Fruit fly (Drosophila melanogaster) whole organism, prepupa: ENCODE results near the gene RhoGEF3.

ENCODE experiments used
- CG10669 ChIP-seq: fragments of 200-800 bp; sonication (Bioruptor generic); optimal IDR thresholded peaks from 3 replicates; lab custom pipeline; 2018; ENCODE audit warnings: missing biosample characterization, mild to moderate bottlenecking, missing genetic modification characterization, moderate library complexity
- CG11294 ChIP-seq: fragments of 200-800 bp; sonication (Bioruptor generic); IDR thresholded peaks from 2 replicates; pipeline ENCODE4 v1.3.6; 2022; ENCODE audit warnings: missing biosample characterization, missing genetic modification characterization
- CG11902 ChIP-seq: fragments of 200-800 bp; sonication (Bioruptor generic); optimal IDR thresholded peaks from 3 replicates; lab custom pipeline; 2016; ENCODE audit warnings: missing biosample characterization, missing genetic modification characterization
- CG1621 ChIP-seq: fragments of 200-800 bp; sonication (Bioruptor generic); optimal IDR thresholded peaks from 3 replicates; lab custom pipeline; 2018; ENCODE audit warnings: missing biosample characterization, mild to moderate bottlenecking, missing genetic modification characterization
- CG3032 ChIP-seq: fragments of 200-800 bp; optimal IDR thresholded peaks from 2 replicates; lab custom pipeline; 2019; ENCODE audit warnings: missing biosample characterization, mild to moderate bottlenecking, missing genetic modification characterization, moderate library complexity
- CG31627 ChIP-seq: fragments of 200-800 bp; sonication (Bioruptor generic); optimal IDR thresholded peaks from 3 replicates; lab custom pipeline; 2016; ENCODE audit warnings: missing biosample characterization, missing genetic modification characterization
- CG32006 ChIP-seq: fragments of 200-800 bp; sonication (Bioruptor generic); optimal IDR thresholded peaks from 3 replicates; lab custom pipeline; 2017; ENCODE audit warnings: missing biosample characterization, mild to moderate bottlenecking, missing genetic modification characterization
- CG34406 ChIP-seq: fragments of 200-800 bp; sonication (Bioruptor generic); optimal IDR thresholded peaks from 3 replicates; lab custom pipeline; 2016; ENCODE audit warnings: missing biosample characterization, missing genetic modification characterization
- CG3919 ChIP-seq: fragments of 200-800 bp; sonication (Bioruptor generic); optimal IDR thresholded peaks from 3 replicates; lab custom pipeline; 2016; ENCODE audit warnings: missing biosample characterization, missing genetic modification characterization
- CG6163 ChIP-seq: fragments of 200-800 bp; sonication (Bioruptor generic); IDR thresholded peaks from 3 replicates; pipeline ENCODE4 v1.3.6; 2022; ENCODE audit warnings: missing biosample characterization, missing genetic modification characterization
- CG6276 ChIP-seq: fragments of 200-800 bp; sonication (Bioruptor generic); optimal IDR thresholded peaks from 2 replicates; lab custom pipeline; 2017; ENCODE audit warnings: missing biosample characterization, mild to moderate bottlenecking, missing genetic modification characterization
- CG7368 ChIP-seq: fragments of 200-800 bp; sonication (Bioruptor generic); optimal IDR thresholded peaks from 3 replicates; lab custom pipeline; 2016; ENCODE audit warnings: missing biosample characterization, missing genetic modification characterization
- CG8119 ChIP-seq: fragments of 200-800 bp; sonication (Bioruptor generic); IDR thresholded peaks from 3 replicates; pipeline ENCODE4 v1.3.6; 2022; ENCODE audit warnings: missing biosample characterization, missing genetic modification characterization
- CG8319 ChIP-seq: fragments of 200-800 bp; sonication (Bioruptor generic); optimal IDR thresholded peaks from 3 replicates; lab custom pipeline; 2016; ENCODE audit warnings: missing biosample characterization, missing genetic modification characterization
- CG8632 ChIP-seq: fragments of 200-800 bp; sonication (Bioruptor generic); optimal IDR thresholded peaks from 3 replicates; lab custom pipeline; 2016; ENCODE audit warnings: missing biosample characterization, missing genetic modification characterization
- Eip75B ChIP-seq: fragments of 200-800 bp; sonication (Bioruptor generic); optimal IDR thresholded peaks from 3 replicates; lab custom pipeline; 2016; ENCODE audit warnings: missing biosample characterization, missing genetic modification characterization
- Eip78C ChIP-seq: fragments of 200-800 bp; sonication (Bioruptor generic); peaks from one replicate; lab custom pipeline; 2016; ENCODE audit warnings: missing biosample characterization, missing genetic modification characterization
- Ets96B ChIP-seq: fragments of 200-800 bp; optimal IDR thresholded peaks from 2 replicates; lab custom pipeline; 2019; ENCODE audit warnings: missing biosample characterization, mild to moderate bottlenecking, missing genetic modification characterization, moderate library complexity
- Gug ChIP-seq: fragments of 200-800 bp; sonication (Bioruptor generic); IDR thresholded peaks from 2 replicates; pipeline ENCODE4 v1.3.6; 2022; ENCODE audit warnings: missing biosample characterization, missing genetic modification characterization
- Hr38 ChIP-seq: sonication (Bioruptor generic); optimal IDR thresholded peaks from 2 replicates; lab custom pipeline; 2016; ENCODE audit warnings: missing biosample characterization, missing genetic modification characterization
- Hr4 ChIP-seq: fragments of 200-800 bp; sonication (Bioruptor generic); optimal IDR thresholded peaks from 3 replicates; lab custom pipeline; 2016; ENCODE audit warnings: missing biosample characterization, missing genetic modification characterization
- Lpt ChIP-seq: fragments of 200-800 bp; sonication (Bioruptor generic); optimal IDR thresholded peaks from 3 replicates; lab custom pipeline; 2016; ENCODE audit warnings: missing biosample characterization, missing genetic modification characterization
- Met ChIP-seq: fragments of 200-800 bp; sonication (Bioruptor generic); optimal IDR thresholded peaks from 3 replicates; lab custom pipeline; 2016; ENCODE audit warnings: missing biosample characterization, missing genetic modification characterization
- Smox ChIP-seq: fragments of 200-800 bp; sonication (Bioruptor generic); optimal IDR thresholded peaks from 3 replicates; lab custom pipeline; 2016; ENCODE audit warnings: missing biosample characterization, missing genetic modification characterization
- Sox102F ChIP-seq: fragments of 200-800 bp; sonication (Bioruptor generic); optimal IDR thresholded peaks from 2 replicates; lab custom pipeline; 2016; ENCODE audit warnings: missing biosample characterization, mild to moderate bottlenecking, missing genetic modification characterization
- Sox14 ChIP-seq: fragments of 200-800 bp; sonication (Bioruptor generic); optimal IDR thresholded peaks from 3 replicates; lab custom pipeline; 2016; ENCODE audit warnings: missing biosample characterization, missing genetic modification characterization
- Sox15 ChIP-seq: fragments of 200-800 bp; sonication (Bioruptor generic); optimal IDR thresholded peaks from 3 replicates; lab custom pipeline; 2016; ENCODE audit warnings: missing biosample characterization, missing genetic modification characterization
- cyc ChIP-seq: fragments of 200-800 bp; sonication (Bioruptor generic); optimal IDR thresholded peaks from 3 replicates; lab custom pipeline; 2016; ENCODE audit warnings: missing biosample characterization, missing genetic modification characterization
- dsx ChIP-seq: fragments of 200-800 bp; optimal IDR thresholded peaks from 3 replicates; lab custom pipeline; 2019; ENCODE audit warnings: missing biosample characterization, mild to moderate bottlenecking, missing genetic modification characterization, moderate library complexity; ENCODE audit not compliant: poor library complexity, severe bottlenecking
- eg ChIP-seq: fragments of 200-800 bp; sonication (Bioruptor generic); IDR thresholded peaks from 3 replicates; pipeline ENCODE4 v1.3.6; 2022; ENCODE audit warnings: missing biosample characterization, missing genetic modification characterization
- fd59A ChIP-seq: fragments of 200-800 bp; sonication (Bioruptor generic); optimal IDR thresholded peaks from 2 replicates; lab custom pipeline; 2017; ENCODE audit warnings: missing biosample characterization, mild to moderate bottlenecking, missing genetic modification characterization, missing genetic modification reagents
- lz ChIP-seq: fragments of 200-800 bp; sonication (Bioruptor generic); optimal IDR thresholded peaks from 3 replicates; lab custom pipeline; 2016; ENCODE audit warnings: missing biosample characterization, missing genetic modification characterization
- net ChIP-seq: fragments of 200-800 bp; sonication (Bioruptor generic); optimal IDR thresholded peaks from 3 replicates; lab custom pipeline; 2016; ENCODE audit warnings: missing biosample characterization, missing genetic modification characterization
- pdm3 ChIP-seq: fragments of 200-800 bp; sonication (Bioruptor generic); optimal IDR thresholded peaks from 3 replicates; lab custom pipeline; 2016; ENCODE audit warnings: missing biosample characterization, missing genetic modification characterization
- salr ChIP-seq, 2 experiments: fragments of 200-800 bp; sonication (Bioruptor generic); optimal IDR thresholded peaks; 3 replicates each; lab custom pipeline; 2016 to 2018; ENCODE audit warnings: missing biosample characterization in 2 of 2, missing genetic modification characterization in 2 of 2, mild to moderate bottlenecking in 1 of 2
- spab ChIP-seq: fragments of 200-800 bp; sonication (Bioruptor generic); optimal IDR thresholded peaks from 2 replicates; lab custom pipeline; 2017; ENCODE audit warnings: missing biosample characterization, mild to moderate bottlenecking, missing genetic modification characterization, missing genetic modification reagents
- ss ChIP-seq, 2 experiments: fragments of 200-800 bp; sonication (Bioruptor generic); optimal IDR thresholded peaks; 2 replicates in 1 of 2; 3 replicates in 1 of 2; lab custom pipeline; 2017 to 2018; ENCODE audit warnings: mild to moderate bottlenecking in 2 of 2, missing biosample characterization in 2 of 2, missing genetic modification characterization in 2 of 2, moderate library complexity in 1 of 2
- svp ChIP-seq: fragments of 200-800 bp; sonication (Bioruptor generic); peaks from one replicate; lab custom pipeline; 2016; ENCODE audit warnings: missing biosample characterization, missing genetic modification characterization
- topi ChIP-seq: fragments of 200-800 bp; sonication (Bioruptor generic); optimal IDR thresholded peaks from 3 replicates; lab custom pipeline; 2016; ENCODE audit warnings: missing biosample characterization, missing genetic modification characterization
- vri ChIP-seq: fragments of 200-800 bp; sonication (Bioruptor generic); optimal IDR thresholded peaks from 3 replicates; lab custom pipeline; 2016; ENCODE audit warnings: missing biosample characterization, mild to moderate bottlenecking, missing genetic modification characterization

RhoGEF3 gene

dm6 chr3L:270760-271500 is 6.3 kb upstream of the RhoGEF3 start, which contains the start of gene miple2 (continued):
- peak; percentile 60 for TF ChIP-seq Lpt (GFP tag; lab: Kevin White, UChicago)
- peak; percentile 59 for TF ChIP-seq CG8632 (GFP tag; lab: Kevin White, UChicago)
- peak; percentile 69 for TF ChIP-seq Ets96B (tag; lab: Kevin White, UChicago)
- peak; percentile 56; the same call in 2 of the 3 replicates for TF ChIP-seq CG6163
- TF ChIP-seq CG11294 (GFP tag; lab: Robert Waterston, UW): no peak
- TF ChIP-seq dsx: peak; percentile 11
- no peak for TF ChIP-seq svp (GFP tag; lab: Kevin White, UChicago)
- TF ChIP-seq topi (GFP tag; lab: Kevin White, UChicago): peak; percentile 64
- peak; percentile 64 to 70 for TF ChIP-seq ss (GFP tag; optimal IDR thresholded peaks at IDR 0.05; lab: Kevin White, UChicago)
- TF ChIP-seq CG10669 (GFP tag; lab: Kevin White, UChicago): peak; percentile 66
- TF ChIP-seq Sox102F: peak; percentile 64
- TF ChIP-seq Gug (GFP tag; lab: Robert Waterston, UW): no peak
- TF ChIP-seq Sox14 (GFP tag; lab: Kevin White, UChicago): peak; percentile 84
- TF ChIP-seq CG32006: peak; percentile 86
- no peak for TF ChIP-seq Sox15 (GFP tag; lab: Kevin White, UChicago)
- TF ChIP-seq CG1621 (tag; lab: Kevin White, UChicago): peak; percentile 9
- TF ChIP-seq CG7368: peak; percentile 12
- no peak for TF ChIP-seq CG11902 (GFP tag; lab: Kevin White, UChicago)
- peak; percentile 90 for TF ChIP-seq vri (GFP tag; lab: Kevin White, UChicago)
- peak; percentile 65 for TF ChIP-seq CG31627
- peak; percentile 52 for TF ChIP-seq cyc (GFP tag; lab: Kevin White, UChicago)
- peak; percentile 73 for TF ChIP-seq Smox (GFP tag; lab: Kevin White, UChicago)
- peak; percentile 44; the same call in 2 of the 3 replicates for TF ChIP-seq CG8119 (GFP tag; lab: Robert Waterston, UW)
- peak; percentile 57; the same call in 2 of the 3 replicates for TF ChIP-seq eg (GFP tag; lab: Robert Waterston, UW)
- TF ChIP-seq CG8319 (GFP tag; lab: Kevin White, UChicago): peak; percentile 32
- peak; percentile 50 for TF ChIP-seq net (GFP tag; lab: Kevin White, UChicago)
- TF ChIP-seq CG3032 (tag; lab: Kevin White, UChicago): peak; percentile 62
- peak; percentile 74 for TF ChIP-seq pdm3
- TF ChIP-seq Eip75B (GFP tag; lab: Kevin White, UChicago): peak; percentile 69
- peak; percentile 76 for TF ChIP-seq Hr4
- peak in 1 of 2 experiments; percentile 78 for TF ChIP-seq salr (GFP tag; optimal IDR thresholded peaks at IDR 0.05; lab: Kevin White, UChicago)
- no peak for TF ChIP-seq Hr38 (GFP tag; lab: Kevin White, UChicago)
- peak; percentile 67 for TF ChIP-seq fd59A (GFP tag; lab: Kevin White, UChicago)
- TF ChIP-seq CG3919 (GFP tag; lab: Kevin White, UChicago): peak; percentile 58
- TF ChIP-seq CG34406 (GFP tag; lab: Kevin White, UChicago): peak; percentile 7
- TF ChIP-seq Met (GFP tag; lab: Kevin White, UChicago): peak; percentile 66
- TF ChIP-seq CG6276 (GFP tag; lab: Kevin White, UChicago): peak; percentile 61
- peak; percentile 93 for TF ChIP-seq Eip78C
- peak; percentile 59 for TF ChIP-seq lz (GFP tag; lab: Kevin White, UChicago)
- peak; percentile 57 for TF ChIP-seq spab (GFP tag; lab: Kevin White, UChicago)
